Fruit fly (Drosophila melanogaster): ENCODE results near the gene Ubc84D.

The Ubc84D gene

DNA sequence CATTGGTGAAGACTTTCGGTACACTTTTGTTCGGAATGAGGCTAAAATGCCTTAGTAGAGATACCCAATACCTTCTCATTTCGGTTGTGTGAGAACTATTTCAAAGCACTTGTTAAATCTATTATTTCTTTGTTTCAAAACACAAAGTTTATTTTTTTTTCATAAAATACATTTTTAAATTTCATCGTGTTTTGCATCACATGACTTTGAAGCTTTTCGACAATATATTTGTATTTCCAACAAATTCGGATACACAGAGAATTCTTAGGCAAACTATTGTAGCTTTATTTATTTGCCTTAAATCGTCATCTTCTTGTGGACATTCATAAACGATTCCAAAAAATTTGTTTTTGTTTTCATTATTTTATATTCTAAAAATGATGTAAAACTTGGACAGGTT is 25.5 kb downstream of the Ubc84D start, which contains the start of gene alpha-Est10:
TSS of gene alpha-Est10 (minus strand) at position 101 of the 400 bp plus-strand sequence.
- TF ChIP-seq h (optimal IDR thresholded peaks at IDR 0.05) (no peak), Sin3A (optimal IDR thresholded peaks at IDR 0.05) (no peak), Myc (optimal IDR thresholded peaks at IDR 0.05) (no peak), ttk (optimal IDR thresholded peaks at IDR 0.05) (no peak), psq (optimal IDR thresholded peaks at IDR 0.05) (no peak), insv (optimal IDR thresholded peaks at IDR 0.05) (no peak)

dm6 chr3R:7493171-7493570 is 26.1 kb downstream of the Ubc84D start, which contains the start of gene CG42656:
Gene CG42656, minus strand, starts transcription at chr3R:7493271.
- no peak for TF ChIP-seq psq (optimal IDR thresholded peaks at IDR 0.05)
- TF ChIP-seq Sin3A (optimal IDR thresholded peaks at IDR 0.05) = no peak
- TF ChIP-seq Myc (optimal IDR thresholded peaks at IDR 0.05) = no peak
- TF ChIP-seq ttk (optimal IDR thresholded peaks at IDR 0.05) = no peak
- no peak for TF ChIP-seq insv (optimal IDR thresholded peaks at IDR 0.05)
- TF ChIP-seq h (optimal IDR thresholded peaks at IDR 0.05) = no peak

DNA sequence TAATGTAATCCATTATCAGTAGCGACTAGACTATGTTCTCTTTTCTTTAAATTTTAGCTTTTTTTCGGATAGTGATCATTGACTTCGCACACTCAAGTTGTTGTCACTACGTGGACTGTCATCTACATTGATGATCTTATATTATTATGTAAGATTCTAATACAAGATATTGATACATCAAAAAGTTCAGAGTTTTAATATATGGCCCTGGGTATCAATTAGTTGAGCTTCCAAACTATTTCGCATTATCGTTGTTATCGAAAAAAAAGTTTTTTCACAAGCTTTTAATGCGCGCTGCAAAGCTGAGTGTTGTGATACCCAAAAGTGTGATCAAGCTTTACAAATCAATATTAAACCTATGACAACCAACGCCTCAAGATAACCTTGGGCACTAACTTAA is 27.2 kb downstream of the Ubc84D start:
- TF ChIP-seq psq (optimal IDR thresholded peaks at IDR 0.05) (no peak), insv (optimal IDR thresholded peaks at IDR 0.05) (no peak), ttk (optimal IDR thresholded peaks at IDR 0.05) (no peak), Sin3A (optimal IDR thresholded peaks at IDR 0.05) (no peak), h (optimal IDR thresholded peaks at IDR 0.05) (no peak), Myc (optimal IDR thresholded peaks at IDR 0.05) (no peak)

DNA sequence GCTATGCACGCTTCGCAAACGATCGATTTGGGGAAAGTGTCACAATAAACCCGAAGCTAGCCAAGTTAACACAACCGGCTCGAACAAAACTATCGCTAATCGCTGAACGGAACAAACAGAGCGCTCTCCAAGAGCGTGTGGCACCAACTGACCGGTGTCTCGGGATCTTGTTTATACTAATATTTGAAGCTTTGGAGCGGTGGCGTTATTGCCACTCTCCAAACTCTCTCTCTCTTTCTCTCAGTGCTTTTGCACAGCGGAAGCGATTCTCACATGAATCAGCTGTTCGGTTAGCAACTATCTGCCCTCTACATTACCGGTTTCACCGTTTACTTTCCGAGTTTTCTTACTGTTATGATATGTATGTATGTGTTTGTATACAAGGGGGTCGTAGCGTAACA is 27.8 kb downstream of the Ubc84D start:
- TF ChIP-seq Sin3A (optimal IDR thresholded peaks at IDR 0.05) = no peak
- TF ChIP-seq insv (optimal IDR thresholded peaks at IDR 0.05) = no peak
- TF ChIP-seq Myc (optimal IDR thresholded peaks at IDR 0.05) = no peak

DNA sequence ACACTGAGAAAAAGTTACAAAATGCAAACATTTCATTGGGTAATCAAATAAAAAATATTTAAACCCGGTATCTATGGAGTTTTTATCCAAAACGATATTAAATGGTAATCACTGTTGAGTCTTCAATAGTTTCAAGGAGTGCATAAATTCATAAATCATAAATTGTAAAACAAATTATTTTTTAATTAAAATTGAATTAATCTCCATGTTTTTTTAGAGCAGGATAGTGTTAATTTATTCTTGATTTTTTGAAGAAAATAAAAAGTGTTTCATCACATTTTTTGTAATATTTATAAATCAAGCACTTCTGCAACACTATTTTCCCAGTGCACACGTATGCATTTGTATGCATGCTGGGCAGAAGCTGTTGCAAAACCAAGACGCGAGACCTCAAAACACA is 28.4 kb downstream of the Ubc84D start:
- TF ChIP-seq h (optimal IDR thresholded peaks at IDR 0.05) = no peak
- TF ChIP-seq psq (optimal IDR thresholded peaks at IDR 0.05) = no peak
- no peak for TF ChIP-seq Myc (optimal IDR thresholded peaks at IDR 0.05)
- TF ChIP-seq insv (optimal IDR thresholded peaks at IDR 0.05) = no peak
- no peak for TF ChIP-seq Sin3A (optimal IDR thresholded peaks at IDR 0.05)
- TF ChIP-seq ttk (optimal IDR thresholded peaks at IDR 0.05) = no peak

- TF ChIP-seq ttk (optimal IDR thresholded peaks at IDR 0.05) (no peak), insv (optimal IDR thresholded peaks at IDR 0.05) (no peak), Myc (optimal IDR thresholded peaks at IDR 0.05) (no peak), h (optimal IDR thresholded peaks at IDR 0.05) (no peak), psq (optimal IDR thresholded peaks at IDR 0.05) (no peak), Sin3A (optimal IDR thresholded peaks at IDR 0.05) (no peak)
Observed at dm6 chr3R:7489902-7490301, 29.4 kb downstream of the Ubc84D start.

DNA sequence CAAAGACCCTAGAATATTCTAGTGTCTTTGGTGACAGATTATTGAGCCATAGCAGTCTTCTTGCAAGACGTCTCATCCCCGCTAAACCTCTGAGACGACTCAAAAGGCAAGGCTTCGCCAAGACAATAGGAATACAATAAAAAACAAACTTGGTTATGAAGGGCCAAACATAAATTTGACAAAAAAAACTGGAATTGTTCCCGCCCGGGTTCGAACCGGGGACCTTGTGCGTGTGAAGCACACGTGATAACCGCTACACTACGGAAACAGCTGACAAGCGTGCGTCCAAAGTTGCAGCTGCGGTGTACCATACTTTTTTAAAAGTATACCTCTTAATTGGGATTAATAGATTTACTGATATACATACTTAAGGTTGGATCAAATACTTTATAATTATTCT is 43.5 kb downstream of the Ubc84D start:
- TF ChIP-seq h (optimal IDR thresholded peaks at IDR 0.05) = no peak
- TF ChIP-seq Sin3A (optimal IDR thresholded peaks at IDR 0.05) = no peak
- no peak for TF ChIP-seq insv (optimal IDR thresholded peaks at IDR 0.05)

dm6 chr3R:7474616-7475120 is 44.6 kb downstream of the Ubc84D start:
- peak; percentile 17 for TF ChIP-seq insv (optimal IDR thresholded peaks at IDR 0.05)
- TF ChIP-seq ttk (optimal IDR thresholded peaks at IDR 0.05) = no peak

DNA sequence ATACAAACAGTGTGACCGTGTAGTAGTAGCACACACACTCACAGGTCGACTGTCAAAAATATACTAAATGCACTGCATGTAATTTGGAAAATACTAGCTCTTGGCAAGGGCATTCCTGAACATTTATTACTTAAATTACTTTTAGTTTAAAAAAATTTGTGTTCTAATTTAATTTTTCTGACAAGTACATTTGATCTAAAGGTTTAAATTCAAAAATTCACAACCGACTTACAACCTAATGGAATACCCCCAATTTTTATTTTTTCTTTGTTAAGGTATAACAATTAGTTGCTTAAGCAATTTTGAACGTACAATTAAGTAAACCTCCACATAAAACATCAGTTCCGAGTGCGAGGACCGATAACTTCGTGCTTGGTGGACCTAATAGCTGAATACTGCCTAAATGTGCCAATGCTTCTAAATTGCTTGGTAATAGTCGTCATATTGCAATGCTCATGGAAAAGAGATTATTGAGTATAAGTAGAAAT is 45.4 kb downstream of the Ubc84D start, which contains the start of gene CG1142:
TSS of gene CG1142 (minus strand) at position 15 of the 488 bp plus-strand sequence.
- TF ChIP-seq h (optimal IDR thresholded peaks at IDR 0.05) (no peak), Myc (optimal IDR thresholded peaks at IDR 0.05) (no peak), Sin3A (optimal IDR thresholded peaks at IDR 0.05) (no peak), psq (optimal IDR thresholded peaks at IDR 0.05) (no peak)

DNA sequence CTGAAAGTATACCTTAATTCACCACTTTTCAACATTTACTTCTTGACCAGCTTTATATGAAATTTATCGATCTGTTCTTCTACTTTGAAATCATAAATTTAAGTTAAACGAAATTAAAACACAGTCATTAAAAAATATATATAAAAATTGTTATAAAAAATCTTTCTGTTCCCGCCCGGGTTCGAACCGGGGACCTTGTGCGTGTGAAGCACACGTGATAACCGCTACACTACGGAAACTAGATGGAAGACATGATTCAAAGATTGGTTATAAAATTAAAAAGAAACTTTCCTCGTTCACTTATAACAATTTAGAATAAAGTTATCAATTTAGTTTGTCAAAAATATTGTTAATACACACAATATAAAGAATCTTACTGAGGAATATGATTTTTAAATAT is 47.4 kb downstream of the Ubc84D start:
- TF ChIP-seq insv (optimal IDR thresholded peaks at IDR 0.05) = no peak
- TF ChIP-seq Sin3A (optimal IDR thresholded peaks at IDR 0.05) = no peak
- no peak for TF ChIP-seq h (optimal IDR thresholded peaks at IDR 0.05)
- TF ChIP-seq ttk (optimal IDR thresholded peaks at IDR 0.05) = no peak
- no peak for TF ChIP-seq Myc (optimal IDR thresholded peaks at IDR 0.05)
- no peak for TF ChIP-seq psq (optimal IDR thresholded peaks at IDR 0.05)
